Fruit fly (Drosophila melanogaster) whole organism, embryonic: ENCODE data around the gene RpL6.

ENCODE experiments used
- Ada2b ChIP-seq: fragments of 200-800 bp; sonication (Bioruptor generic); IDR thresholded peaks from 2 replicates; pipeline ENCODE4 v1.3.6; 2022; ENCODE audit warnings: missing biosample characterization, missing genetic modification characterization
- Aef1 ChIP-seq: fragments of 200-800 bp; sonication (Bioruptor generic); IDR thresholded peaks from 3 replicates; pipeline ENCODE4 v1.3.6; 2022; ENCODE audit warnings: missing biosample characterization, missing genetic modification characterization
- B-H2 ChIP-seq: fragments of 200-800 bp; sonication (Bioruptor generic); optimal IDR thresholded peaks from 2 replicates; lab custom pipeline; 2018; ENCODE audit warnings: missing biosample characterization, mild to moderate bottlenecking, missing genetic modification characterization
- Bgb ChIP-seq: fragments of 200-800 bp; sonication (Bioruptor generic); IDR thresholded peaks from 2 replicates; pipeline ENCODE4 v1.3.6; 2022; ENCODE audit warnings: missing biosample characterization, missing genetic modification characterization; ENCODE audit not compliant: partially characterized antibody
- Bteb2 ChIP-seq: fragments of 200-800 bp; sonication (Bioruptor generic); optimal IDR thresholded peaks from 2 replicates; lab custom pipeline; 2016; ENCODE audit warnings: missing biosample characterization, missing genetic modification characterization
- CG10267 ChIP-seq: fragments of 200-800 bp; sonication (Bioruptor generic); optimal IDR thresholded peaks from 2 replicates; lab custom pipeline; 2018; ENCODE audit warnings: missing biosample characterization, mild to moderate bottlenecking, missing genetic modification characterization, moderate library complexity
- CG10321 ChIP-seq: fragments of 200-800 bp; sonication (Bioruptor generic); IDR thresholded peaks from 2 replicates; pipeline ENCODE4 v1.3.6; 2022; ENCODE audit warnings: missing biosample characterization, missing genetic modification characterization
- CG10979 ChIP-seq: fragments of 200-800 bp; sonication (Bioruptor generic); optimal IDR thresholded peaks from 2 replicates; lab custom pipeline; 2018; ENCODE audit warnings: missing biosample characterization, mild to moderate bottlenecking, missing genetic modification characterization, moderate library complexity
- CG11093 ChIP-seq: fragments of 200-800 bp; sonication (Bioruptor generic); IDR thresholded peaks from 3 replicates; pipeline ENCODE4 v1.3.6; 2022; ENCODE audit warnings: missing biosample characterization, missing genetic modification characterization
- CG12104 ChIP-seq: fragments of 200-800 bp; sonication (Bioruptor generic); optimal IDR thresholded peaks from 3 replicates; lab custom pipeline; 2016; ENCODE audit warnings: missing biosample characterization, missing genetic modification characterization
- CG12659 ChIP-seq: fragments of 200-800 bp; sonication (Bioruptor generic); optimal IDR thresholded peaks from 3 replicates; lab custom pipeline; 2017; ENCODE audit warnings: mild to moderate bottlenecking, missing biosample characterization, missing genetic modification reagents, missing genetic modification characterization
- CG12744 ChIP-seq: fragments of 200-800 bp; sonication (Bioruptor generic); optimal IDR thresholded peaks from 2 replicates; lab custom pipeline; 2016; ENCODE audit warnings: missing biosample characterization, missing genetic modification characterization
- CG14710 ChIP-seq: fragments of 200-800 bp; sonication (Bioruptor generic); optimal IDR thresholded peaks from 3 replicates; lab custom pipeline; 2019; ENCODE audit warnings: missing biosample characterization, mild to moderate bottlenecking, missing genetic modification characterization, moderate library complexity
- CG1529 ChIP-seq: fragments of 200-800 bp; sonication (Bioruptor generic); optimal IDR thresholded peaks from 3 replicates; lab custom pipeline; 2018; ENCODE audit warnings: missing biosample characterization, missing genetic modification characterization
- CG15514 ChIP-seq: fragments of 200-800 bp; sonication (Bioruptor generic); optimal IDR thresholded peaks from 3 replicates; lab custom pipeline; 2017; ENCODE audit warnings: missing biosample characterization, missing genetic modification characterization, mild to moderate bottlenecking, moderate library complexity, missing genetic modification reagents
- CG1647 ChIP-seq: fragments of 200-800 bp; sonication (Bioruptor generic); optimal IDR thresholded peaks from 3 replicates; lab custom pipeline; 2016; ENCODE audit warnings: missing biosample characterization, missing genetic modification characterization
- CG18011 ChIP-seq: fragments of 200-800 bp; sonication (Bioruptor generic); optimal IDR thresholded peaks from 2 replicates; lab custom pipeline; 2017; ENCODE audit warnings: missing biosample characterization, missing genetic modification characterization, mild to moderate bottlenecking, moderate library complexity, missing genotype
- CG32767 ChIP-seq: fragments of 200-800 bp; sonication (Bioruptor generic); IDR thresholded peaks from 2 replicates; pipeline ENCODE4 v1.3.6; 2022; ENCODE audit warnings: missing biosample characterization, missing genetic modification characterization
- CG3407 ChIP-seq: fragments of 200-800 bp; sonication (Bioruptor generic); optimal IDR thresholded peaks from 2 replicates; lab custom pipeline; 2018; ENCODE audit warnings: missing biosample characterization, mild to moderate bottlenecking, missing genetic modification characterization
- CG6689 ChIP-seq: fragments of 200-800 bp; sonication (Bioruptor generic); IDR thresholded peaks from 2 replicates; pipeline ENCODE4 v1.3.6; 2022; ENCODE audit warnings: missing biosample characterization, missing genetic modification characterization
- CG7372 ChIP-seq: fragments of 200-800 bp; sonication (Bioruptor generic); IDR thresholded peaks from 2 replicates; pipeline ENCODE4 v1.3.6; 2022; ENCODE audit warnings: missing biosample characterization, missing genetic modification characterization
- CHES-1-like ChIP-seq: fragments of 200-800 bp; sonication (Bioruptor generic); optimal IDR thresholded peaks from 2 replicates; lab custom pipeline; 2016; ENCODE audit warnings: missing biosample characterization, missing genetic modification characterization
- Chrac-16 ChIP-seq: fragments of 200-800 bp; sonication (Bioruptor generic); optimal IDR thresholded peaks from 3 replicates; lab custom pipeline; 2016; ENCODE audit warnings: missing biosample characterization, missing genetic modification characterization
- Doc2 ChIP-seq: fragments of 200-800 bp; sonication (Bioruptor generic); IDR thresholded peaks from 2 replicates; pipeline ENCODE4 v1.3.6; 2022; ENCODE audit warnings: missing biosample characterization, missing genetic modification characterization
- Fer1 ChIP-seq: fragments of 200-800 bp; sonication (Bioruptor generic); optimal IDR thresholded peaks from 2 replicates; lab custom pipeline; 2017; ENCODE audit warnings: missing biosample characterization, mild to moderate bottlenecking, missing genetic modification characterization
- Fer2 ChIP-seq: fragments of 200-800 bp; sonication (Bioruptor generic); optimal IDR thresholded peaks from 2 replicates; lab custom pipeline; 2018; ENCODE audit warnings: missing biosample characterization, mild to moderate bottlenecking, missing genetic modification characterization, moderate library complexity
- Fer3 ChIP-seq: fragments of 200-800 bp; sonication (Bioruptor generic); optimal IDR thresholded peaks from 2 replicates; lab custom pipeline; 2018; ENCODE audit warnings: missing biosample characterization, mild to moderate bottlenecking, missing genetic modification characterization, moderate library complexity
- Gug ChIP-seq: fragments of 200-800 bp; sonication (Bioruptor generic); IDR thresholded peaks from 4 replicates; pipeline ENCODE4 v1.3.6; 2022; ENCODE audit warnings: missing biosample characterization, missing genetic modification characterization
- HLH4C ChIP-seq: fragments of 200-800 bp; sonication (Bioruptor generic); IDR thresholded peaks from 3 replicates; pipeline ENCODE4 v1.3.6; 2022; ENCODE audit warnings: missing biosample characterization, missing genetic modification characterization; ENCODE audit not compliant: partially characterized antibody
- Hmx ChIP-seq: fragments of 200-800 bp; sonication (Bioruptor generic); optimal IDR thresholded peaks from 2 replicates; lab custom pipeline; 2016; ENCODE audit warnings: missing biosample characterization, missing genetic modification characterization
- Hsf ChIP-seq: fragments of 200-800 bp; sonication (Bioruptor generic); optimal IDR thresholded peaks from 3 replicates; lab custom pipeline; 2016; ENCODE audit warnings: missing biosample characterization, missing genetic modification characterization
- Scr ChIP-seq: fragments of 200-800 bp; sonication (Bioruptor generic); IDR thresholded peaks from 2 replicates; pipeline ENCODE4 v1.3.6; 2022; ENCODE audit warnings: missing biosample characterization, missing genetic modification characterization; ENCODE audit not compliant: partially characterized antibody
- bab2 ChIP-seq: fragments of 200-800 bp; sonication (Bioruptor generic); optimal IDR thresholded peaks from 2 replicates; lab custom pipeline; 2016; ENCODE audit warnings: missing biosample characterization, missing genetic modification characterization
- bsh ChIP-seq, 2 experiments: fragments of 200-800 bp; sonication (Bioruptor generic); optimal IDR thresholded peaks; 2 replicates each; lab custom pipeline; 2017 to 2018; ENCODE audit warnings: mild to moderate bottlenecking in 2 of 2, missing biosample characterization in 2 of 2, missing genetic modification characterization in 2 of 2, moderate library complexity in 1 of 2
- croc ChIP-seq: fragments of 200-800 bp; sonication (Bioruptor generic); conservative IDR thresholded peaks from 3 replicates; pipeline ENCODE4 v1.3.6; 2022; ENCODE audit warnings: missing biosample characterization, missing genetic modification characterization
- crp ChIP-seq, 2 experiments: fragments of 200-800 bp; sonication (Bioruptor generic); optimal IDR thresholded peaks; 2 replicates in 1 of 2; 3 replicates in 1 of 2; lab custom pipeline; 2017; ENCODE audit warnings: missing biosample characterization in 2 of 2, missing genetic modification characterization in 2 of 2, mild to moderate bottlenecking in 1 of 2, moderate library complexity in 1 of 2
- cwo ChIP-seq: fragments of 200-800 bp; sonication (Bioruptor generic); optimal IDR thresholded peaks from 3 replicates; lab custom pipeline; 2017; ENCODE audit warnings: missing biosample characterization, missing genetic modification characterization, mild to moderate bottlenecking, moderate library complexity, missing genetic modification reagents
- grau ChIP-seq: fragments of 200-800 bp; optimal IDR thresholded peaks from 3 replicates; lab custom pipeline; 2019; ENCODE audit warnings: missing biosample characterization, mild to moderate bottlenecking, missing genetic modification characterization, moderate library complexity
- gro ChIP-seq: fragments of 200-800 bp; sonication (Bioruptor generic); optimal IDR thresholded peaks from 2 replicates; lab custom pipeline; 2016; ENCODE audit warnings: missing biosample characterization, missing genetic modification characterization
- inv ChIP-seq: fragments of 200-800 bp; sonication (Bioruptor generic); IDR thresholded peaks from 2 replicates; pipeline ENCODE4 v1.3.6; 2022; ENCODE audit warnings: missing biosample characterization, missing genetic modification characterization; ENCODE audit not compliant: partially characterized antibody
- jumu ChIP-seq: fragments of 200-800 bp; sonication (Bioruptor generic); optimal IDR thresholded peaks from 3 replicates; lab custom pipeline; 2016; ENCODE audit warnings: missing biosample characterization, missing genetic modification characterization
- kni ChIP-seq: fragments of 200-800 bp; sonication (Bioruptor generic); optimal IDR thresholded peaks from 3 replicates; lab custom pipeline; 2017; ENCODE audit warnings: mild to moderate bottlenecking, missing biosample characterization, missing genetic modification reagents, missing genetic modification characterization
- lilli ChIP-seq: fragments of 200-800 bp; sonication (Bioruptor generic); optimal IDR thresholded peaks from 3 replicates; lab custom pipeline; 2016; ENCODE audit warnings: missing biosample characterization, missing genetic modification characterization
- nerfin-1 ChIP-seq: fragments of 200-800 bp; sonication (Bioruptor generic); optimal IDR thresholded peaks from 3 replicates; lab custom pipeline; 2019; ENCODE audit warnings: missing biosample characterization, mild to moderate bottlenecking, missing genetic modification characterization, moderate library complexity
- pho ChIP-seq: fragments of 200-800 bp; sonication (Bioruptor generic); optimal IDR thresholded peaks from 2 replicates; lab custom pipeline; 2016; ENCODE audit warnings: missing biosample characterization, missing genetic modification characterization
- salm ChIP-seq: fragments of 200-800 bp; sonication (Bioruptor generic); optimal IDR thresholded peaks from 2 replicates; lab custom pipeline; 2018; ENCODE audit warnings: missing biosample characterization, mild to moderate bottlenecking, missing genetic modification characterization
- sim ChIP-seq: fragments of 200-800 bp; sonication (Bioruptor generic); IDR thresholded peaks from 2 replicates; pipeline ENCODE4 v1.3.6; 2022; ENCODE audit warnings: missing biosample characterization, missing genetic modification characterization
- slbo ChIP-seq: fragments of 200-800 bp; sonication (Bioruptor generic); IDR thresholded peaks from 2 replicates; pipeline ENCODE4 v1.3.6; 2022; ENCODE audit warnings: missing biosample characterization, missing genetic modification characterization
- slp2 ChIP-seq: fragments of 200-800 bp; sonication (Bioruptor generic); optimal IDR thresholded peaks from 2 replicates; lab custom pipeline; 2016; ENCODE audit warnings: missing biosample characterization, missing genetic modification characterization
- ttk ChIP-seq: fragments of 200-800 bp; sonication (Bioruptor generic); IDR thresholded peaks from 2 replicates; pipeline ENCODE4 v2.1.2; 2022; ENCODE audit warnings: missing biosample characterization, missing genetic modification characterization

RpL6 gene

dm6 chr3R:31588374-31588773 lies 7.6 kb downstream of the RpL6 start, which contains the start of gene CG1635 (continued):
- TF ChIP-seq salm (peak; percentile 100), B-H2 (GFP tag; lab: Kevin White, UChicago) (peak; percentile 100), CG3407 (GFP tag; lab: Kevin White, UChicago) (peak; percentile 98), gro (GFP tag; lab: Kevin White, UChicago) (peak; percentile 99), kni (GFP tag; lab: Kevin White, UChicago) (peak; percentile 99), nerfin-1 (peak; percentile 99), CG12744 (GFP tag; lab: Kevin White, UChicago) (peak; percentile 99), cwo (peak; percentile 99), Aef1 (GFP tag; lab: Robert Waterston, UW) (peak; percentile 99), bab2 (GFP tag; lab: Kevin White, UChicago) (peak; percentile 91), CG12659 (GFP tag; lab: Kevin White, UChicago) (peak; percentile 100), CG10979 (peak; percentile 99), CG10321 (GFP tag; lab: Robert Waterston, UW) (peak; percentile 90), CHES-1-like (GFP tag; lab: Kevin White, UChicago) (peak; percentile 98), bsh (GFP tag; optimal IDR thresholded peaks at IDR 0.05; lab: Kevin White, UChicago) (peak; percentile 97 to 100), Gug (GFP tag; lab: Robert Waterston, UW) (peak; percentile 96), Chrac-16 (GFP tag; lab: Kevin White, UChicago) (peak; percentile 98), pho (GFP tag; lab: Kevin White, UChicago) (peak; percentile 99), Fer3 (tag; lab: Kevin White, UChicago) (peak; percentile 100), CG32767 (GFP tag; lab: Robert Waterston, UW) (peak; percentile 99), Hsf (GFP tag; lab: Kevin White, UChicago) (peak; percentile 99), grau (peak; percentile 99), CG1529 (GFP tag; lab: Kevin White, UChicago) (peak; percentile 99), slp2 (GFP tag; lab: Kevin White, UChicago) (peak; percentile 97), Scr (GFP tag; lab: Robert Waterston, UW) (peak; percentile 64), Fer2 (tag; lab: Kevin White, UChicago) (peak; percentile 99), croc (GFP tag; lab: Robert Waterston, UW) (peak; percentile 98), Bteb2 (GFP tag; lab: Kevin White, UChicago) (peak; percentile 99), crp (GFP tag; optimal IDR thresholded peaks at IDR 0.05; lab: Kevin White, UChicago) (peak; percentile 69 to 93), Hmx (peak; percentile 88), slbo (GFP tag; lab: Robert Waterston, UW) (peak; percentile 99), ttk (GFP tag; lab: Robert Waterston, UW) (peak; percentile 99), lilli (GFP tag; lab: Kevin White, UChicago) (peak; percentile 99), jumu (peak; percentile 97), CG6689 (GFP tag; lab: Robert Waterston, UW) (peak; percentile 99), CG1647 (GFP tag; lab: Kevin White, UChicago) (peak; percentile 96), CG11093 (GFP tag; lab: Robert Waterston, UW) (peak; percentile 98), CG14710 (peak; percentile 98), Doc2 (GFP tag; lab: Robert Waterston, UW) (peak; percentile 95), Ada2b (GFP tag; lab: Robert Waterston, UW) (peak; percentile 99), Bgb (GFP tag; lab: Robert Waterston, UW) (peak; percentile 63; the same call in 1 of the 2 replicates), CG7372 (GFP tag; lab: Robert Waterston, UW) (peak; percentile 99), sim (GFP tag; lab: Robert Waterston, UW) (peak; percentile 98), Fer1 (peak; percentile 100), CG15514 (GFP tag; lab: Kevin White, UChicago) (peak; percentile 96), CG12104 (GFP tag; lab: Kevin White, UChicago) (peak; percentile 93), CG10267 (tag; lab: Kevin White, UChicago) (peak; percentile 99), CG18011 (GFP tag; lab: Kevin White, UChicago) (peak; percentile 93), inv (GFP tag; lab: Robert Waterston, UW) (peak; percentile 56), HLH4C (GFP tag; lab: Robert Waterston, UW) (peak; percentile 32; the same call in 2 of the 3 replicates)
